Worm (Caenorhabditis elegans) whole organism, late embryonic: ENCODE measurements around the gene dct-12.

Experiments used
- ceh-9 ChIP-seq: sonication (generic microtip); optimal IDR thresholded peaks from 2 replicates; lab custom pipeline; 2016; ENCODE audit warnings: mild to moderate bottlenecking, missing genetic modification characterization, inconsistent platforms, missing compliant biosample characterization
- hlh-8 ChIP-seq: sonication (generic microtip); optimal IDR thresholded peaks from 2 replicates; lab custom pipeline; 2016; ENCODE audit warnings: missing genotype, missing genetic modification characterization, missing compliant biosample characterization
- nfya-1 ChIP-seq: sonication (generic microtip); optimal IDR thresholded peaks from 2 replicates; lab custom pipeline; 2017; ENCODE audit warnings: missing genetic modification characterization, mild to moderate bottlenecking, missing compliant biosample characterization, antibody characterized with exemption, moderate library complexity
- npax-4 ChIP-seq: sonication (generic microtip); optimal IDR thresholded peaks from 2 replicates; lab custom pipeline; 2016; ENCODE audit warnings: missing genetic modification characterization, missing compliant biosample characterization
- pqm-1 ChIP-seq: sonication (generic microtip); optimal IDR thresholded peaks from 2 replicates; lab custom pipeline; 2016; ENCODE audit warnings: missing genetic modification characterization, missing compliant biosample characterization

DNA sequence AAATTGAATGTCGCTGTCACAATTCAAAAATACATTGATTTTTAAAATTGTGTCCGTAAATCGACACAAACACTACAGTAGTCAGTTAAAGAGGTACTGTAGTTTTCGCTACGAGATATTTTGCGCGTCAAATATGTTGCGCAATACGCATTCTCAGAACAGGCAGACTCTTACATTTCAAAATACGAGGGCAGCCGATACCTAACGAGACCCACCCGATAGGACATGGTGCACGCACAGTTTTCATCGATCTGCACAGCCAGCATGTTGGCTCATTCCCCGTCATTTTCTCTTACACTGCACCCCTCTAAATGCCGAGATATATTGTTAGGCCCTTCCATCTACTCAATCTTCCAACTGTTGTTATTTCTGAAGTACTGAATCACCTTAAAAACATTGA, 30.0 kb upstream of the dct-12 start, which contains the start of gene F15A4.2:
- TF ChIP-seq npax-4 (tag; lab: Kevin White, UChicago): no peak
- TF ChIP-seq pqm-1 (tag; lab: Kevin White, UChicago): no peak
- no peak for TF ChIP-seq nfya-1 (tag; lab: Kevin White, UChicago)
- TF ChIP-seq ceh-9: no peak
- no peak for TF ChIP-seq hlh-8 (tag; lab: Kevin White, UChicago)
